Worm (Caenorhabditis elegans): Measurements from ENCODE around the gene R04A9.1.

Gene R04A9.1

ce11 chrX:404597-404996 is at the start of gene R04A9.1:
Gene R04A9.1 (plus strand): TSS chrX:404897.
- TF ChIP-seq hlh-15 (tag; optimal IDR thresholded peaks at IDR 0.05), result no peak

DNA sequence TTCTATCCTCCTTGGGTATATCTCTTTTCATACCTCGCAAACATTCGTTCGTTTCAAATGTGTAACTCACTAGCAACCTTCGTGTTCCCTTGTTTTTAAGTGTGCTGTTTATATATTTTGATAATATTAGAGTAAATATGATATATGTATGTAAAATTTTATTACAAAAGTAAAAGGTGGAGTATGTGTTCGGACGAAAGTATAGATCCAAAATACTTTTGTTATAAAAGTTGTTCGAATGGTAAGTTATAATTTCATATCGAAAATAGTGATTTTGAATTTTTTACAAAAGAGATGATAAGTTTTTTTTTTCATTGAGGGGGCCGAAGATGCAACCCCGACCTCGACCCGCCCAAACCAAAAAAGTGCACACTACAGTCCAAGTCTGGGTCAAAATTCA is 46.9 kb upstream of the R04A9.1 start, which contains the start of gene C04E7.1:
Gene C04E7.1, plus strand, starts transcription at position 301 of the 400 bp plus-strand sequence.
- TF ChIP-seq elt-4 (tag; optimal IDR thresholded peaks at IDR 0.05) (no peak), ceh-14 (tag; optimal IDR thresholded peaks at IDR 0.05) (no peak), nfya-1 (tag; optimal IDR thresholded peaks at IDR 0.05) (no peak), hlh-30 (tag; optimal IDR thresholded peaks at IDR 0.05; ENCODE audit: insufficient read depth) (no peak), fkh-10 (GFP tag; optimal IDR thresholded peaks at IDR 0.05) (no peak), che-1 (tag; optimal IDR thresholded peaks at IDR 0.05) (no peak)

DNA sequence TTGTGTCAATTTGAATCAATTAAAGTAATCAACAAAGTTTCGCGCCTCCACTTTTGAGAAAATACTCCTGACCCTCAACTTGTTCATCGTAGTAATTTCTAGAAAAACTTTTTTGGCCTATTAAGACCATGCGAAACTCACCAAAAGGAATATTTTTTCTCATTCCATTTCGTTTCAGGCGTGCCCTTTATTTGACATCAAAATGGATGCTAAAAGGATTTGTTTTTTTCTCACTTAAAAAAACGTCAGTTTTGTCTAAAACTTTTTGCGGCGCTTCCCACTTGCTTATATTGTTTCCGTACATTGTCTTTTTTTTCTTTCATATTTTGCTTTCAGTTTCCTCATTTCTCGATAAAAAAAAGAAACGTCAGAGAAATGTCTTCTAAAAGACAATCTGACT is 44.2 kb upstream of the R04A9.1 start, which contains the start of gene C04E7.5:
Gene C04E7.5, plus strand, starts transcription at position 301 of the 400 bp plus-strand sequence.
- TF ChIP-seq pag-3 (tag; optimal IDR thresholded peaks at IDR 0.05; ENCODE audit: borderline replicate concordance) (no peak), ref-2 (tag; optimal IDR thresholded peaks at IDR 0.05) (no peak), elt-4 (tag; optimal IDR thresholded peaks at IDR 0.05) (no peak), rnt-1 (tag; optimal IDR thresholded peaks at IDR 0.05) (no peak), sdc-2 (tag; optimal IDR thresholded peaks at IDR 0.05) (no peak), gmeb-2 (tag; optimal IDR thresholded peaks at IDR 0.05) (no peak), ceh-14 (tag; optimal IDR thresholded peaks at IDR 0.05) (no peak), ama-1 (optimal IDR thresholded peaks at IDR 0.05) (no peak), C38D4.7 (GFP tag; optimal IDR thresholded peaks at IDR 0.05) (no peak)

ce11 chrX:369923-370322 is 34.8 kb upstream of the R04A9.1 start:
- TF ChIP-seq ets-4 (tag; optimal IDR thresholded peaks at IDR 0.05) (no peak), fkh-6 (tag; optimal IDR thresholded peaks at IDR 0.05) (no peak), sox-4 (tag; optimal IDR thresholded peaks at IDR 0.05) (no peak), ceh-22 (tag; optimal IDR thresholded peaks at IDR 0.05) (no peak), hlh-8 (tag; optimal IDR thresholded peaks at IDR 0.05) (no peak), fkh-10 (GFP tag; optimal IDR thresholded peaks at IDR 0.05) (no peak), ama-1 (optimal IDR thresholded peaks at IDR 0.05) (no peak)

ce11 chrX:371761-372285 is 32.9 kb upstream of the R04A9.1 start, which contains the start of gene nrde-3:
Gene nrde-3 (plus strand): TSS chrX:372235.
- peak; percentile 36 for TF ChIP-seq tbx-2 (tag; optimal IDR thresholded peaks at IDR 0.05)
- TF ChIP-seq hlh-13 (GFP tag; optimal IDR thresholded peaks at IDR 0.05), result no peak
- TF ChIP-seq pax-1 (tag; optimal IDR thresholded peaks at IDR 0.05), result no peak
- no peak for TF ChIP-seq fkh-10 (GFP tag; optimal IDR thresholded peaks at IDR 0.05)
- TF ChIP-seq lin-11 (tag; optimal IDR thresholded peaks at IDR 0.05), result no peak
- no peak for TF ChIP-seq sdc-2 (tag; optimal IDR thresholded peaks at IDR 0.05)
- no peak for TF ChIP-seq hlh-30 (tag; optimal IDR thresholded peaks at IDR 0.05; ENCODE audit: insufficient read depth)
- no peak for TF ChIP-seq Y22D7AL.16 (tag; optimal IDR thresholded peaks at IDR 0.05)

DNA sequence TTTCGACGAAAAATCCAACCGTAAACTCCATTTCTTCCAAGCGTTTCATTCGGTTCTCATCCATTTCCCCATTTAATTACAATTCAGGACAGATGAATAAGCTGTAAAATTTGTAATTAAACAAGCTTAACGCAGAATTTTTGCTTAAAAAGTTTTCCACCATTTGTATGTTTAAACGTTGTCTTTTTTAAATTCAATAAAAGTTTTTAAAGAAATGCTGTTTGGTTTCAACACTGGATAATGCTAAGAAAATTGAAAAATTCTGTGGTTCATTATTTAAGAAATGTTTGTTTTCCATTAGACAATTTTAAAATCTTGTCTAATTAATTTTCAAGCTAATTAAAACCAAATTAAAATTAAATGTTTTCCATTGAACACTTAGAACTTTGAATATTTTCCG is 24.2 kb upstream of the R04A9.1 start, which contains the start of gene R04A9.3:
Gene R04A9.3, minus strand, starts transcription at position 101 of the 400 bp plus-strand sequence.
- TF ChIP-seq sox-2 (GFP tag; IDR thresholded peaks at IDR 0.05), result no peak
- no peak for TF ChIP-seq ceh-2 (tag; optimal IDR thresholded peaks at IDR 0.05)
- no peak for TF ChIP-seq ceh-6 (GFP tag; optimal IDR thresholded peaks at IDR 0.05)
- TF ChIP-seq ceh-30 (tag; optimal IDR thresholded peaks at IDR 0.05), result no peak

- TF ChIP-seq dve-1 (tag; optimal IDR thresholded peaks at IDR 0.05), result no peak
- TF ChIP-seq npax-4 (tag; optimal IDR thresholded peaks at IDR 0.05), result no peak
These were observed 23.7 kb upstream of the R04A9.1 start for ce11 chrX:381029-381428.
